Fruit fly (Drosophila melanogaster) whole organism: ENCODE results near the gene CG34281.

Experiments
- CG8478 ChIP-seq: fragments of >200 bp; optimal IDR thresholded peaks from 2 replicates; lab custom pipeline; 2018; ENCODE audit warnings: inconsistent platforms
- Dll ChIP-seq: fragments of >200 bp; optimal IDR thresholded peaks from 2 replicates; lab custom pipeline; 2017
- EcR ChIP-seq, 2 experiments: fragments of >200 bp; optimal IDR thresholded peaks; 2 replicates each; lab custom pipeline; 2017; ENCODE audit warnings: missing biosample characterization in 2 of 2, missing genetic modification characterization in 2 of 2, missing genetic modification reagents in 2 of 2
- pan ChIP-seq: fragments of >200 bp; optimal IDR thresholded peaks from 2 replicates; lab custom pipeline; 2017
- psq ChIP-seq: fragments of >200 bp; optimal IDR thresholded peaks from 2 replicates; lab custom pipeline; 2017
- usp ChIP-seq: fragments of >200 bp; optimal IDR thresholded peaks from 2 replicates; lab custom pipeline; 2017; ENCODE audit warnings: missing biosample characterization, missing genetic modification characterization, mixed read lengths

CG34281 gene

dm6 chr3R:17615746-17616145, 3.1 kb downstream of the CG34281 start:
- TF ChIP-seq psq (lab: Kevin White, UChicago), result no peak
- TF ChIP-seq CG8478 (lab: Kevin White, UChicago), result no peak
- TF ChIP-seq EcR (GFP tag; optimal IDR thresholded peaks at IDR 0.05; lab: Kevin White, UChicago), result no peak
- TF ChIP-seq pan (lab: Kevin White, UChicago), result no peak
- TF ChIP-seq Dll (lab: Kevin White, UChicago), result no peak
- no peak for TF ChIP-seq usp (GFP tag; lab: Kevin White, UChicago)

- TF ChIP-seq EcR (GFP tag; optimal IDR thresholded peaks at IDR 0.05; lab: Kevin White, UChicago) (no peak), psq (lab: Kevin White, UChicago) (no peak), usp (GFP tag; lab: Kevin White, UChicago) (no peak), CG8478 (lab: Kevin White, UChicago) (no peak), pan (lab: Kevin White, UChicago) (no peak), Dll (lab: Kevin White, UChicago) (no peak)
Observed at dm6 chr3R:17616541-17616940, 3.9 kb downstream of the CG34281 start.

dm6 chr3R:17617121-17617975, 4.7 kb downstream of the CG34281 start:
- TF ChIP-seq Dll (lab: Kevin White, UChicago), result no peak
- TF ChIP-seq pan (lab: Kevin White, UChicago), result no peak
- no peak for TF ChIP-seq CG8478 (lab: Kevin White, UChicago)
- no peak for TF ChIP-seq psq (lab: Kevin White, UChicago)

- TF ChIP-seq pan (lab: Kevin White, UChicago) (no peak), psq (lab: Kevin White, UChicago) (no peak), usp (GFP tag; lab: Kevin White, UChicago) (no peak), CG8478 (lab: Kevin White, UChicago) (no peak), Dll (lab: Kevin White, UChicago) (no peak), EcR (GFP tag; optimal IDR thresholded peaks at IDR 0.05; lab: Kevin White, UChicago) (no peak)
Observed at dm6 chr3R:17617976-17618308, 5.3 kb downstream of the CG34281 start.

- peak in 1 of 2 experiments; percentile 13 for TF ChIP-seq EcR (GFP tag; optimal IDR thresholded peaks at IDR 0.05; lab: Kevin White, UChicago)
- no peak for TF ChIP-seq CG8478 (lab: Kevin White, UChicago)
Observed at dm6 chr3R:17618699-17619150, 6.0 kb downstream of the CG34281 start, which contains the start of the genes CG14324 and CG14326. Gene CG14324 (minus strand): TSS chr3R:17618799. Gene CG14326 (plus strand): TSS chr3R:17619100.

dm6 chr3R:17619726-17620282, 7.1 kb downstream of the CG34281 start:
- no peak for TF ChIP-seq CG8478 (lab: Kevin White, UChicago)
- no peak for TF ChIP-seq EcR (GFP tag; optimal IDR thresholded peaks at IDR 0.05; lab: Kevin White, UChicago)
- no peak for TF ChIP-seq pan (lab: Kevin White, UChicago)
- TF ChIP-seq usp (GFP tag; lab: Kevin White, UChicago), result no peak
- TF ChIP-seq psq (lab: Kevin White, UChicago), result no peak
- TF ChIP-seq Dll (lab: Kevin White, UChicago), result no peak

- TF ChIP-seq usp (GFP tag; lab: Kevin White, UChicago) (no peak), psq (lab: Kevin White, UChicago) (no peak), Dll (lab: Kevin White, UChicago) (no peak), pan (lab: Kevin White, UChicago) (no peak), CG8478 (lab: Kevin White, UChicago) (no peak), EcR (GFP tag; optimal IDR thresholded peaks at IDR 0.05; lab: Kevin White, UChicago) (no peak)
Observed at dm6 chr3R:17622062-17622766, 9.5 kb downstream of the CG34281 start, which contains the start of gene CG14323. Gene CG14323 (minus strand): TSS chr3R:17622112.

- TF ChIP-seq pan (lab: Kevin White, UChicago), result no peak
- no peak for TF ChIP-seq psq (lab: Kevin White, UChicago)
- no peak for TF ChIP-seq usp (GFP tag; lab: Kevin White, UChicago)
- no peak for TF ChIP-seq EcR (GFP tag; optimal IDR thresholded peaks at IDR 0.05; lab: Kevin White, UChicago)
- no peak for TF ChIP-seq CG8478 (lab: Kevin White, UChicago)
- no peak for TF ChIP-seq Dll (lab: Kevin White, UChicago)
Observed at dm6 chr3R:17624549-17624948, 11.9 kb downstream of the CG34281 start.

- TF ChIP-seq Dll (lab: Kevin White, UChicago) (no peak), CG8478 (lab: Kevin White, UChicago) (no peak), usp (GFP tag; lab: Kevin White, UChicago) (no peak), pan (lab: Kevin White, UChicago) (no peak), EcR (GFP tag; optimal IDR thresholded peaks at IDR 0.05; lab: Kevin White, UChicago) (no peak), psq (lab: Kevin White, UChicago) (no peak)
Observed at dm6 chr3R:17624968-17625367, 12.3 kb downstream of the CG34281 start, which contains the start of gene AttD. Gene AttD (plus strand): TSS chr3R:17625268.

- TF ChIP-seq EcR (GFP tag; optimal IDR thresholded peaks at IDR 0.05; lab: Kevin White, UChicago), result no peak
- no peak for TF ChIP-seq pan (lab: Kevin White, UChicago)
- no peak for TF ChIP-seq usp (GFP tag; lab: Kevin White, UChicago)
- no peak for TF ChIP-seq psq (lab: Kevin White, UChicago)
- TF ChIP-seq Dll (lab: Kevin White, UChicago), result no peak
- no peak for TF ChIP-seq CG8478 (lab: Kevin White, UChicago)
Observed at dm6 chr3R:17626827-17627226, 14.1 kb downstream of the CG34281 start, which contains the start of gene CG14325. Gene CG14325 (plus strand): TSS chr3R:17627127.
